Worm (Caenorhabditis elegans) whole organism, young adult: Measurements from ENCODE around the gene srg-38.

ENCODE experiments used
- F57C9.4 ChIP-seq: sonication (generic microtip); optimal IDR thresholded peaks from 2 replicates; lab custom pipeline; 2017; ENCODE audit warnings: mild to moderate bottlenecking, missing genetic modification characterization, missing compliant biosample characterization
- bed-2 ChIP-seq: fragments of 200-800 bp; sonication (Bioruptor generic); IDR thresholded peaks from 2 replicates; pipeline ENCODE4 v1.3.6; 2022; ENCODE audit warnings: missing genetic modification reagents, missing genetic modification characterization, missing compliant biosample characterization
- cebp-1 ChIP-seq, 2 experiments: fragments of 200-800 bp in 1 of 2; sonication (Bioruptor generic) in 1 of 2; sonication (generic microtip) in 1 of 2; IDR thresholded peaks in 1 of 2; optimal IDR thresholded peaks in 1 of 2; 2 replicates each; pipeline versions ENCODE4 v1.3.6 to Lab custom; 2017 to 2022; ENCODE audit warnings: missing compliant biosample characterization in 2 of 2, missing genetic modification characterization in 2 of 2, mild to moderate bottlenecking in 1 of 2, missing genetic modification reagents in 1 of 2, moderate library complexity in 1 of 2
- let-526 ChIP-seq: fragments of 200-800 bp; sonication (Bioruptor generic); IDR thresholded peaks from 2 replicates; pipeline ENCODE4 v1.3.6; 2022; ENCODE audit warnings: missing genetic modification reagents, missing genetic modification characterization, missing compliant biosample characterization
- madf-3 ChIP-seq: fragments of 200-800 bp; sonication (Bioruptor generic); IDR thresholded peaks from 2 replicates; pipeline ENCODE4 v1.3.6; 2022; ENCODE audit warnings: missing genetic modification reagents, missing genetic modification characterization, missing compliant biosample characterization
- unc-130 ChIP-seq: sonication (generic microtip); optimal IDR thresholded peaks from 2 replicates; lab custom pipeline; 2016; ENCODE audit warnings: missing genetic modification reagents, missing genetic modification characterization, missing compliant biosample characterization
- unc-62 ChIP-seq: fragments of 150-350 bp; optimal IDR thresholded peaks from 2 replicates; lab custom pipeline; 2014; ENCODE audit warnings: missing biosample characterization, missing genetic modification reagents, missing genetic modification characterization
- zfh-2 ChIP-seq: fragments of 200-800 bp; sonication (Bioruptor generic); conservative IDR thresholded peaks from 2 replicates; pipeline ENCODE4 v1.3.6; 2022; ENCODE audit warnings: missing genetic modification reagents, missing genetic modification characterization, missing compliant biosample characterization
- ztf-6 ChIP-seq: fragments of 200-800 bp; sonication (Bioruptor generic); IDR thresholded peaks from 2 replicates; pipeline ENCODE4 v1.3.6; 2022; ENCODE audit warnings: missing genetic modification reagents, missing genetic modification characterization, missing compliant biosample characterization

- TF ChIP-seq unc-62 (no peak), zfh-2 (GFP tag; lab: Robert Waterston, UW) (no peak), ztf-6 (GFP tag; lab: Robert Waterston, UW) (no peak), bed-2 (GFP tag; lab: Robert Waterston, UW) (no peak), F57C9.4 (tag; lab: Kevin White, UChicago) (no peak), let-526 (GFP tag; lab: Robert Waterston, UW) (no peak), cebp-1 (GFP tag; IDR thresholded peaks at IDR 0.05; lab: Robert Waterston, UW) (no peak), cebp-1 (tag; optimal IDR thresholded peaks at IDR 0.05; lab: Kevin White, UChicago) (no peak), unc-130 (GFP tag; lab: Kevin White, UChicago) (no peak), madf-3 (GFP tag; lab: Robert Waterston, UW) (no peak)
Measured at ce11 chrV:11200316-11200715, 44.9 kb upstream of the srg-38 start, which contains the start of gene K10D6.3.
